Fruit fly (Drosophila melanogaster): ENCODE measurements around the gene Prx6a.

Prx6a gene

DNA sequence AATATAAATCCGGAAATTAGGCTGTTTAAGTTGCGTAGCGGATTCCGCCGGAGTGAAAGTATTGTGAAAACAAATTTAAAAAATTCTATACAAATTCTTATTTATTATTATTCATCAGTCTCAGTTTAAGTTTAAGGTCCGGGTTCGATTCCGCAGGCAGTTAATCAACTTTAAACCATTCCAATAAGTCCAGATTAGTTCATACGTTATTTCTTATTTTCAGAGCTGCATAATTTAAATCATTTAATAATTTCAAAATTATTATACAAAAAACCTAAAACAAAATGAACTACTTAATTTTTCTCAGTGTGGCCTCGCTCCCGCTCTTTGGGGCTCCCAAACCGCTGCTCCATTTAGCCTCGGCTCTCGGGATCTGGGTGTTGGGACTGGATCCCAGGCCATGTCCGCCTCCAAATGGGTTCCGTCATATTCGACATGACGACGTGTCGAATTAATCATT lies 47.7 kb downstream of the Prx6a start (continued):
- TF ChIP-seq CG11902 (GFP tag; optimal IDR thresholded peaks at IDR 0.05) (peak; percentile 82), cyc (GFP tag; optimal IDR thresholded peaks at IDR 0.05) (peak; percentile 83), CG8119 (GFP tag; IDR thresholded peaks at IDR 0.05) (peak; percentile 94), CG3032 (tag; optimal IDR thresholded peaks at IDR 0.05) (peak; percentile 95), salr (GFP tag; optimal IDR thresholded peaks at IDR 0.05) (peak; percentile 67 to 98), net (GFP tag; optimal IDR thresholded peaks at IDR 0.05) (peak; percentile 94), CG8632 (GFP tag; optimal IDR thresholded peaks at IDR 0.05) (peak; percentile 93), topi (GFP tag; optimal IDR thresholded peaks at IDR 0.05) (peak; percentile 91), CG8319 (GFP tag; optimal IDR thresholded peaks at IDR 0.05) (peak; percentile 81), fd59A (GFP tag; optimal IDR thresholded peaks at IDR 0.05) (peak; percentile 97), Lpt (GFP tag; optimal IDR thresholded peaks at IDR 0.05) (peak; percentile 90), Hr39 (GFP tag; optimal IDR thresholded peaks at IDR 0.05) (peak; percentile 85), dsx (GFP tag; optimal IDR thresholded peaks at IDR 0.05; ENCODE audit: poor library complexity, severe bottlenecking) (peak; percentile 89), vri (GFP tag; optimal IDR thresholded peaks at IDR 0.05) (peak; percentile 78), achi (GFP tag; optimal IDR thresholded peaks at IDR 0.05) (peak; percentile 94), Hr4 (GFP tag; optimal IDR thresholded peaks at IDR 0.05) (peak; percentile 93)

DNA sequence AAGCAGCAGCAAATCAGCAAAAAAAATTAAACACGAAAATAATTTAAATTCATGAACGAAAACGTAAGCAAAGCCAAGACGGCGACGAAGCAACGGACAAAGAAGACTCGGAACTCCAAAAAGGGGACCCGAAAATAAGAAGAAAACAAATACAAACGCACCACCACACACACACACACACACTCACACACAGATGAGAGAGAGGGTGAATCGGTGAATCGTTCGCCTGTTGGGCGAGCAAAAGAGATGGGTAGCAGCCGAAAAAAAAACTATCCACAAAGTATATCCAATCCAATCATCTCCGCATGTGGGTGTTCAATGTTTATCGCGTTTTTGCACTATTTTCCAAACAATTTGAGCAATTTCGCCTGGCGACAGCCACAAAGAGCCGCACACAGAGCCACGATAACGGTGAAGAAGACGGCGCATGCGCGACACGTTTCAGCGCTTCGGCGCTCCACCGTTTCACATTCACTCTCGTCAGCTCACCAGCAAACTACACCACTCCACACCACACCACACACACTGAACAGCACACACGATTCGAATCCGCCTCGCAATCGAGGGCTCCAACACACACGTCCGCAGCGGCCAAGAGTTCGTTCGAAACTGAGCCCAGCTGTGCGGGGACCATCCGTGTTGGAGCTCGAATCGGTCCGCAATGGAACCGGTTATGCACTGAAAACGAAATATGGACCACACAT lies 48.2 kb downstream of the Prx6a start, which contains the start of gene Duox:
Duox (minus strand) TSS at position 612 of the 704 bp plus-strand sequence.
- TF ChIP-seq CG15336 (GFP tag; IDR thresholded peaks at IDR 0.05) = no peak
- TF ChIP-seq CG11902 (GFP tag; optimal IDR thresholded peaks at IDR 0.05) = no peak
- TF ChIP-seq fkh (GFP tag; optimal IDR thresholded peaks at IDR 0.05) = no peak
- peak; percentile 16 for TF ChIP-seq Eip78C (GFP tag)
- TF ChIP-seq spab (GFP tag; optimal IDR thresholded peaks at IDR 0.05) = no peak
